Worm (Caenorhabditis elegans) whole organism, young adult: ENCODE measurements around the gene ptl-1.

ENCODE experiments used
- F49E8.2 ChIP-seq: sonication (generic microtip); optimal IDR thresholded peaks from 3 replicates; lab custom pipeline; 2017; ENCODE audit warnings: missing genetic modification characterization, mild to moderate bottlenecking, missing compliant biosample characterization, antibody characterized with exemption, moderate library complexity; ENCODE audit not compliant: insufficient read depth
- F52B5.7 ChIP-seq: sonication (generic microtip); optimal IDR thresholded peaks from 2 replicates; lab custom pipeline; 2016; ENCODE audit warnings: mild to moderate bottlenecking, missing genetic modification characterization, missing compliant biosample characterization
- Y67H2A.10 ChIP-seq: fragments of 200-800 bp; sonication (Bioruptor generic); conservative IDR thresholded peaks from 2 replicates; pipeline ENCODE4 v1.3.6; 2022; ENCODE audit warnings: missing genetic modification reagents, missing genetic modification characterization, missing compliant biosample characterization
- ama-1 ChIP-seq, 3 experiments: fragments of 150-350 bp in 1 of 3; sonication (generic microtip) in 2 of 3; optimal IDR thresholded peaks; 2 replicates each; lab custom pipeline; 2014 to 2018; ENCODE audit warnings: missing biosample characterization in 2 of 3, missing genetic modification characterization in 2 of 3, missing genetic modification reagents in 2 of 3
- attf-5 ChIP-seq: fragments of 200-800 bp; sonication (Bioruptor generic); optimal IDR thresholded peaks from 2 replicates; lab custom pipeline; 2018; ENCODE audit warnings: mild to moderate bottlenecking, missing genetic modification characterization, missing compliant biosample characterization
- ceh-58 ChIP-seq: fragments of 200-800 bp; sonication (Bioruptor generic); IDR thresholded peaks from 2 replicates; pipeline ENCODE4 v1.3.6; 2022; ENCODE audit warnings: missing genetic modification characterization, missing compliant biosample characterization
- efl-1 ChIP-seq: fragments of 150-350 bp; optimal IDR thresholded peaks from 2 replicates; lab custom pipeline; 2014; ENCODE audit warnings: missing biosample characterization, missing genetic modification reagents, missing genetic modification characterization
- hlh-12 ChIP-seq: sonication (generic microtip); optimal IDR thresholded peaks from 2 replicates; lab custom pipeline; 2016; ENCODE audit warnings: missing genetic modification characterization, missing compliant biosample characterization
- hrde-1 ChIP-seq: sonication (generic microtip); optimal IDR thresholded peaks from 2 replicates; lab custom pipeline; 2016; ENCODE audit warnings: missing genetic modification characterization, mild to moderate bottlenecking, missing compliant biosample characterization, moderate library complexity, missing genotype, missing genetic modification reagents, borderline replicate concordance
- madf-8 ChIP-seq: fragments of 200-800 bp; sonication (Bioruptor generic); conservative IDR thresholded peaks from 2 replicates; pipeline ENCODE4 v1.3.6; 2022; ENCODE audit warnings: missing genetic modification reagents, missing genetic modification characterization, missing compliant biosample characterization
- nfyb-1 ChIP-seq: fragments of 200-800 bp; sonication (Bioruptor generic); IDR thresholded peaks from 2 replicates; pipeline ENCODE4 v1.3.6; 2022; ENCODE audit warnings: missing genetic modification reagents, missing genetic modification characterization, missing compliant biosample characterization
- pha-4 ChIP-seq: fragments of 150-350 bp; sonication (generic microtip); optimal IDR thresholded peaks from 2 replicates; lab custom pipeline; 2014; ENCODE audit warnings: missing biosample characterization, missing genetic modification reagents, missing genetic modification characterization
- ztf-3 ChIP-seq: fragments of 200-800 bp; sonication (Bioruptor generic); optimal IDR thresholded peaks from 2 replicates; lab custom pipeline; 2018; ENCODE audit warnings: mild to moderate bottlenecking, missing genetic modification characterization, missing compliant biosample characterization

ce11 chrIII:790591-790990 lies 25.6 kb downstream of the ptl-1 start:
- no peak for TF ChIP-seq pha-4
- no peak for TF ChIP-seq attf-5 (GFP tag; lab: Kevin White, UChicago)
- TF ChIP-seq hlh-12 (tag; lab: Kevin White, UChicago), result no peak
- no peak for TF ChIP-seq efl-1 (GFP tag; lab: Kevin White, UChicago)
- no peak for TF ChIP-seq F52B5.7 (tag; lab: Kevin White, UChicago)
- no peak for TF ChIP-seq nfyb-1 (GFP tag; lab: Robert Waterston, UW)
- TF ChIP-seq ceh-58, result no peak
- TF ChIP-seq ama-1 (optimal IDR thresholded peaks at IDR 0.05; lab: Kevin White, UChicago), result no peak
- TF ChIP-seq ama-1 (GFP tag; optimal IDR thresholded peaks at IDR 0.05; lab: Kevin White, UChicago), result no peak
- TF ChIP-seq Y67H2A.10 (GFP tag; lab: Robert Waterston, UW), result no peak
- no peak for TF ChIP-seq F49E8.2 (tag; lab: Kevin White, UChicago)
- TF ChIP-seq ztf-3 (GFP tag; lab: Kevin White, UChicago), result no peak
- TF ChIP-seq hrde-1 (tag; lab: Kevin White, UChicago), result no peak
- TF ChIP-seq madf-8 (GFP tag; lab: Robert Waterston, UW), result no peak
